Worm (Caenorhabditis elegans) whole organism, young adult: ENCODE measurements around the gene F54D12.1.

ENCODE experiments used
- F10E7.11 ChIP-seq: sonication (generic microtip); optimal IDR thresholded peaks from 2 replicates; lab custom pipeline; 2017; ENCODE audit warnings: mild to moderate bottlenecking, missing genetic modification characterization, moderate library complexity, missing compliant biosample characterization
- K11D2.4 ChIP-seq: fragments of 200-800 bp; sonication (Bioruptor generic); IDR thresholded peaks from 2 replicates; pipeline ENCODE4 v1.3.6; 2022; ENCODE audit warnings: missing genetic modification reagents, missing genetic modification characterization, missing compliant biosample characterization
- ceh-100 ChIP-seq: fragments of 200-800 bp; sonication (Bioruptor generic); IDR thresholded peaks from 2 replicates; pipeline ENCODE4 v1.3.6; 2022; ENCODE audit warnings: missing genetic modification reagents, missing genetic modification characterization, missing compliant biosample characterization
- madf-3 ChIP-seq: fragments of 200-800 bp; sonication (Bioruptor generic); IDR thresholded peaks from 2 replicates; pipeline ENCODE4 v1.3.6; 2022; ENCODE audit warnings: missing genetic modification reagents, missing genetic modification characterization, missing compliant biosample characterization
- nhr-179 ChIP-seq: sonication (generic microtip); optimal IDR thresholded peaks from 2 replicates; lab custom pipeline; 2016; ENCODE audit warnings: mild to moderate bottlenecking, missing genetic modification characterization, missing compliant biosample characterization
- nhr-27 ChIP-seq: fragments of 200-800 bp; sonication (Bioruptor generic); optimal IDR thresholded peaks from 2 replicates; lab custom pipeline; 2018; ENCODE audit warnings: mild to moderate bottlenecking, missing genetic modification characterization, moderate library complexity, missing compliant biosample characterization
- nhr-80 ChIP-seq: sonication (generic microtip); optimal IDR thresholded peaks from 2 replicates; lab custom pipeline; 2016; ENCODE audit warnings: missing genetic modification characterization, missing compliant biosample characterization
- unc-62 ChIP-seq: fragments of 150-350 bp; optimal IDR thresholded peaks from 2 replicates; lab custom pipeline; 2014; ENCODE audit warnings: missing biosample characterization, missing genetic modification reagents, missing genetic modification characterization
- zfh-2 ChIP-seq: fragments of 200-800 bp; sonication (Bioruptor generic); conservative IDR thresholded peaks from 2 replicates; pipeline ENCODE4 v1.3.6; 2022; ENCODE audit warnings: missing genetic modification reagents, missing genetic modification characterization, missing compliant biosample characterization

DNA sequence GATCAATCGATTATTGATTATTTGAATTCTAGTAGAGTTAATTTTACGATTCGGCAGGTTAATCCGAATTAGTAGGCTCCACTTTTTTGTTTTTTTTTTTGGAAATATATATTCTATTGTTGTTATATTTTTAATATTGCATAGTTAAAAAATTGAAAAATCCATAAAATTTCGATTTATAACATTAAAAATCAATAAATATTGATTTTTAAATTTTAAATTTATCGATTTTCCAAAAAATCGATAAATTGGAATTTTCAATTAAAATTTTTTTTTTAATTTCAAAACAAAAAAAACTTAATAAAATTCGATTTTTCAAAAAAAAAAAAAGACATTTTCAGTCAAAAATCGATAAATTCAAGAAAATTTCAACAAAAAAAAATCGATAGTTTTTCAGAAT lies 19.8 kb downstream of the F54D12.1 start:
- TF ChIP-seq nhr-80 (tag; lab: Kevin White, UChicago) (no peak), nhr-27 (no peak), zfh-2 (GFP tag; lab: Robert Waterston, UW) (no peak), K11D2.4 (GFP tag; lab: Robert Waterston, UW) (no peak), F10E7.11 (tag; lab: Kevin White, UChicago) (no peak), ceh-100 (GFP tag; lab: Robert Waterston, UW) (no peak), nhr-179 (tag; lab: Kevin White, UChicago) (no peak), madf-3 (GFP tag; lab: Robert Waterston, UW) (no peak), unc-62 (GFP tag; lab: Kevin White, UChicago) (no peak)
